Worm (Caenorhabditis elegans) whole organism, L4 larva: ENCODE data around the gene rpoa-12.

Experiments
- F10B5.3 ChIP-seq: sonication (generic microtip); optimal IDR thresholded peaks from 2 replicates; lab custom pipeline; 2016; ENCODE audit warnings: mild to moderate bottlenecking, missing genetic modification characterization, missing compliant biosample characterization
- F26F4.8 ChIP-seq: fragments of 200-800 bp; sonication (Bioruptor generic); conservative IDR thresholded peaks from 2 replicates; pipeline ENCODE4 v1.3.6; 2022; ENCODE audit warnings: missing genetic modification characterization, missing compliant biosample characterization
- daf-16 ChIP-seq, 3 experiments: sonication (generic microtip); optimal IDR thresholded peaks; 2 replicates each; lab custom pipeline; 2016 to 2017; ENCODE audit warnings: missing genetic modification characterization in 3 of 3, missing genetic modification reagents in 3 of 3, mild to moderate bottlenecking in 2 of 3, missing compliant biosample characterization in 2 of 3, missing biosample characterization in 1 of 3, moderate library complexity in 1 of 3
- fos-1 ChIP-seq: fragments of 150-350 bp; optimal IDR thresholded peaks from 2 replicates; lab custom pipeline; 2014; ENCODE audit warnings: missing biosample characterization, missing genetic modification characterization
- gei-8 ChIP-seq: fragments of 200-800 bp; sonication (Bioruptor generic); optimal IDR thresholded peaks from 2 replicates; lab custom pipeline; 2018; ENCODE audit warnings: mild to moderate bottlenecking, missing genetic modification characterization, missing compliant biosample characterization
- mdl-1 ChIP-seq, 2 experiments: fragments of 150-350 bp in 1 of 2; sonication (generic microtip) in 1 of 2; optimal IDR thresholded peaks; 2 replicates each; lab custom pipeline; 2014 to 2017; ENCODE audit warnings: missing biosample characterization in 2 of 2, missing genetic modification characterization in 2 of 2
- nhr-11 ChIP-seq: fragments of 150-350 bp; optimal IDR thresholded peaks from 2 replicates; lab custom pipeline; 2014; ENCODE audit warnings: missing biosample characterization, missing genetic modification characterization
- nhr-237 ChIP-seq: sonication (generic microtip); optimal IDR thresholded peaks from 2 replicates; lab custom pipeline; 2017; ENCODE audit warnings: missing biosample characterization, missing genetic modification characterization
- nhr-28 ChIP-seq: fragments of 150-350 bp; optimal IDR thresholded peaks from 2 replicates; lab custom pipeline; 2014; ENCODE audit warnings: missing biosample characterization, missing genetic modification characterization
- rbr-2 ChIP-seq: sonication (generic microtip); optimal IDR thresholded peaks from 2 replicates; lab custom pipeline; 2016; ENCODE audit warnings: missing genotype, missing genetic modification characterization, missing compliant biosample characterization
- snpc-4 ChIP-seq: fragments of 150-350 bp; optimal IDR thresholded peaks from 2 replicates; lab custom pipeline; 2014; ENCODE audit warnings: missing biosample characterization, missing genetic modification characterization

- TF ChIP-seq nhr-11 (tag; lab: Kevin White, UChicago), result no peak
- no peak for TF ChIP-seq snpc-4 (tag; lab: Kevin White, UChicago)
- TF ChIP-seq nhr-28 (tag; lab: Kevin White, UChicago), result no peak
- no peak for TF ChIP-seq gei-8 (GFP tag; lab: Kevin White, UChicago)
- no peak for TF ChIP-seq nhr-237 (tag; lab: Kevin White, UChicago)
- no peak for TF ChIP-seq F10B5.3 (tag; lab: Kevin White, UChicago)
- no peak for TF ChIP-seq rbr-2 (tag; lab: Kevin White, UChicago)
- no peak for TF ChIP-seq mdl-1 (tag; optimal IDR thresholded peaks at IDR 0.05; lab: Kevin White, UChicago)
- no peak for TF ChIP-seq fos-1 (tag; lab: Kevin White, UChicago)
- no peak for TF ChIP-seq daf-16 (GFP tag; optimal IDR thresholded peaks at IDR 0.05; lab: Kevin White, UChicago)
- TF ChIP-seq daf-16 (tag; optimal IDR thresholded peaks at IDR 0.05; lab: Kevin White, UChicago), result no peak
- no peak for TF ChIP-seq F26F4.8 (GFP tag; lab: Robert Waterston, UW)
Observed at ce11 chrV:14427069-14427825, 4.1 kb upstream of the rpoa-12 start.
